Worm (Caenorhabditis elegans) whole organism, L1 larva: ENCODE measurements around the gene Y9C12A.1.

Experiments used
- C34B4.2 ChIP-seq: sonication (generic microtip); optimal IDR thresholded peaks from 2 replicates; lab custom pipeline; 2017; ENCODE audit warnings: mild to moderate bottlenecking, missing genetic modification characterization, missing compliant biosample characterization
- F16B12.6 ChIP-seq: fragments of 150-350 bp; optimal IDR thresholded peaks from 2 replicates; lab custom pipeline; 2014; ENCODE audit warnings: missing biosample characterization, missing genetic modification characterization
- Y116A8C.19 ChIP-seq: sonication (generic microtip); optimal IDR thresholded peaks from 2 replicates; lab custom pipeline; 2016; ENCODE audit warnings: missing compliant biosample characterization, missing genetic modification characterization, borderline replicate concordance
- alr-1 ChIP-seq: fragments of 200-800 bp; sonication (Bioruptor generic); optimal IDR thresholded peaks from 2 replicates; lab custom pipeline; 2018; ENCODE audit warnings: borderline replicate concordance, mild to moderate bottlenecking, missing genetic modification characterization, missing compliant biosample characterization
- ceh-82 ChIP-seq, 3 experiments: fragments of 150-350 bp in 1 of 3; sonication (generic microtip) in 2 of 3; optimal IDR thresholded peaks; 2 replicates each; lab custom pipeline; 2014 to 2017; ENCODE audit warnings: missing biosample characterization in 3 of 3, missing genetic modification characterization in 3 of 3
- ces-1 ChIP-seq: fragments of 150-350 bp; optimal IDR thresholded peaks from 2 replicates; lab custom pipeline; 2014; ENCODE audit warnings: missing biosample characterization, missing genetic modification reagents, missing genetic modification characterization
- dsc-1 ChIP-seq: sonication (generic microtip); optimal IDR thresholded peaks from 2 replicates; lab custom pipeline; 2016; ENCODE audit warnings: mild to moderate bottlenecking, missing genetic modification characterization, missing compliant biosample characterization
- efl-1 ChIP-seq, 4 experiments: fragments of 150-350 bp; optimal IDR thresholded peaks in 3 of 4; peaks in 1 of 4; 1 replicate in 1 of 4; 2 replicates in 3 of 4; lab custom pipeline; 2014; ENCODE audit warnings: missing biosample characterization in 2 of 4, missing genetic modification characterization in 2 of 4, missing genetic modification reagents in 2 of 4
- egl-13 ChIP-seq: sonication (generic microtip); optimal IDR thresholded peaks from 2 replicates; lab custom pipeline; 2016; ENCODE audit warnings: missing genotype, missing genetic modification reagents, missing genetic modification characterization, missing compliant biosample characterization
- elt-2 ChIP-seq: sonication (generic microtip); optimal IDR thresholded peaks from 2 replicates; lab custom pipeline; 2016; ENCODE audit warnings: missing genetic modification characterization, mild to moderate bottlenecking, inconsistent platforms, missing compliant biosample characterization, missing genetic modification reagents
- ets-5 ChIP-seq: fragments of 200-800 bp; sonication (Bioruptor generic); IDR thresholded peaks from 2 replicates; pipeline ENCODE4 v1.3.6; 2022; ENCODE audit warnings: missing genetic modification characterization, missing compliant biosample characterization
- fkh-8 ChIP-seq: sonication (generic microtip); optimal IDR thresholded peaks from 2 replicates; lab custom pipeline; 2016; ENCODE audit warnings: mild to moderate bottlenecking, missing genetic modification characterization, missing compliant biosample characterization
- fos-1 ChIP-seq: fragments of 150-350 bp; optimal IDR thresholded peaks from 2 replicates; lab custom pipeline; 2014; ENCODE audit warnings: missing biosample characterization, missing genetic modification characterization
- hpl-2 ChIP-seq: fragments of 150-350 bp; optimal IDR thresholded peaks from 2 replicates; lab custom pipeline; 2014; ENCODE audit warnings: missing biosample characterization, missing genetic modification reagents, missing genetic modification characterization
- isw-1 ChIP-seq: fragments of 200-800 bp; sonication (Bioruptor generic); IDR thresholded peaks from 2 replicates; pipeline ENCODE4 v1.3.6; 2022; ENCODE audit warnings: missing genetic modification characterization, missing compliant biosample characterization
- jun-1 ChIP-seq: fragments of 150-350 bp; optimal IDR thresholded peaks from 2 replicates; lab custom pipeline; 2014; ENCODE audit warnings: missing biosample characterization, missing genetic modification reagents, missing genetic modification characterization
- lin-13 ChIP-seq: fragments of 150-350 bp; optimal IDR thresholded peaks from 2 replicates; lab custom pipeline; 2014; ENCODE audit warnings: missing biosample characterization, missing genetic modification reagents, missing genetic modification characterization
- lin-35 ChIP-seq, 2 experiments: fragments of 150-350 bp; optimal IDR thresholded peaks; 2 replicates each; lab custom pipeline; 2014; ENCODE audit warnings: missing biosample characterization in 2 of 2, missing genetic modification characterization in 2 of 2, missing genetic modification reagents in 2 of 2
- lin-39 ChIP-seq: fragments of 150-350 bp; optimal IDR thresholded peaks from 2 replicates; lab custom pipeline; 2014; ENCODE audit warnings: missing biosample characterization, missing genetic modification reagents, missing genetic modification characterization
- lir-3 ChIP-seq: sonication (generic microtip); optimal IDR thresholded peaks from 2 replicates; lab custom pipeline; 2016; ENCODE audit warnings: mild to moderate bottlenecking, missing genetic modification characterization, moderate library complexity, missing compliant biosample characterization; ENCODE audit not compliant: poor library complexity
- lsy-2 ChIP-seq, 2 experiments: fragments of 150-350 bp; optimal IDR thresholded peaks; 2 replicates each; lab custom pipeline; 2014; ENCODE audit warnings: missing biosample characterization in 2 of 2, missing genetic modification characterization in 2 of 2
- mdl-1 ChIP-seq, 2 experiments: fragments of 150-350 bp; optimal IDR thresholded peaks; 2 replicates each; lab custom pipeline; 2014 to 2017; ENCODE audit warnings: missing biosample characterization in 2 of 2, missing genetic modification characterization in 2 of 2, inconsistent platforms in 1 of 2
- mef-2 ChIP-seq: fragments of 150-350 bp; optimal IDR thresholded peaks from 2 replicates; lab custom pipeline; 2014; ENCODE audit warnings: missing biosample characterization, missing genetic modification characterization
- nhr-11 ChIP-seq: fragments of 150-350 bp; optimal IDR thresholded peaks from 2 replicates; lab custom pipeline; 2014; ENCODE audit warnings: missing biosample characterization, missing genetic modification characterization
- nhr-12 ChIP-seq: sonication (generic microtip); optimal IDR thresholded peaks from 2 replicates; lab custom pipeline; 2017; ENCODE audit warnings: missing biosample characterization, missing genetic modification characterization
- nhr-19 ChIP-seq: fragments of 200-800 bp; sonication (Bioruptor generic); conservative IDR thresholded peaks from 2 replicates; pipeline ENCODE4 v1.3.6; 2022; ENCODE audit warnings: missing genetic modification characterization, missing compliant biosample characterization
- nhr-237 ChIP-seq: fragments of 150-350 bp; optimal IDR thresholded peaks from 2 replicates; lab custom pipeline; 2014; ENCODE audit warnings: missing biosample characterization, missing genetic modification characterization
- nhr-47 ChIP-seq: sonication (generic microtip); optimal IDR thresholded peaks from 2 replicates; lab custom pipeline; 2016; ENCODE audit warnings: mild to moderate bottlenecking, missing genetic modification characterization, moderate library complexity, missing compliant biosample characterization
- nhr-76 ChIP-seq: sonication (generic microtip); optimal IDR thresholded peaks from 2 replicates; lab custom pipeline; 2017; ENCODE audit warnings: missing biosample characterization, missing genetic modification characterization
- pax-3 ChIP-seq: fragments of 200-800 bp; sonication (Bioruptor generic); optimal IDR thresholded peaks from 2 replicates; lab custom pipeline; 2018; ENCODE audit warnings: mild to moderate bottlenecking, missing genetic modification characterization, moderate library complexity, missing compliant biosample characterization
- pqm-1 ChIP-seq: sonication (generic microtip); optimal IDR thresholded peaks from 3 replicates; lab custom pipeline; 2017; ENCODE audit warnings: missing biosample characterization, missing genetic modification characterization
- swsn-7 ChIP-seq: sonication (generic microtip); optimal IDR thresholded peaks from 2 replicates; lab custom pipeline; 2016; ENCODE audit warnings: missing genetic modification characterization, missing compliant biosample characterization
- tlp-1 ChIP-seq: fragments of 150-350 bp; optimal IDR thresholded peaks from 2 replicates; lab custom pipeline; 2014; ENCODE audit warnings: missing biosample characterization, missing genetic modification characterization
- unc-130 ChIP-seq: fragments of 150-350 bp; optimal IDR thresholded peaks from 2 replicates; lab custom pipeline; 2017; ENCODE audit warnings: missing biosample characterization, missing genetic modification characterization, inconsistent platforms
- zag-1 ChIP-seq: fragments of 150-350 bp; optimal IDR thresholded peaks from 2 replicates; lab custom pipeline; 2014; ENCODE audit warnings: missing biosample characterization, missing genetic modification characterization
- ztf-11 ChIP-seq, 2 experiments: sonication (generic microtip); optimal IDR thresholded peaks; 2 replicates each; lab custom pipeline; 2016 to 2017; ENCODE audit warnings: missing genetic modification characterization in 2 of 2, missing biosample characterization in 1 of 2, missing compliant biosample characterization in 1 of 2

The Y9C12A.1 gene

ce11 chrX:661727-662330, 20.8 kb downstream of the Y9C12A.1 start, which contains the start of gene rund-1 (continued):
- TF ChIP-seq nhr-11 (tag; lab: Kevin White, UChicago) = no peak
- TF ChIP-seq tlp-1 = no peak
- TF ChIP-seq, all 84 proteins: peak for 28

- TF ChIP-seq C34B4.2 (tag; lab: Kevin White, UChicago) (no peak), nhr-237 (tag; lab: Kevin White, UChicago) (no peak), hpl-2 (GFP tag; lab: Kevin White, UChicago) (no peak), mdl-1 (tag; optimal IDR thresholded peaks at IDR 0.05; lab: Kevin White, UChicago) (no peak), zag-1 (tag; lab: Kevin White, UChicago) (no peak), nhr-47 (tag; lab: Kevin White, UChicago) (no peak), F16B12.6 (tag; lab: Kevin White, UChicago) (no peak), fkh-8 (tag; lab: Kevin White, UChicago) (no peak), lir-3 (no peak), unc-130 (tag; lab: Kevin White, UChicago) (no peak), fos-1 (tag; lab: Kevin White, UChicago) (no peak), lin-13 (GFP tag; lab: Kevin White, UChicago) (no peak), Y116A8C.19 (tag; lab: Kevin White, UChicago) (no peak), tlp-1 (no peak), jun-1 (tag; lab: Kevin White, UChicago) (no peak), lin-39 (tag; lab: Kevin White, UChicago) (no peak), isw-1 (GFP tag; lab: Robert Waterston, UW) (no peak), pqm-1 (no peak), lsy-2 (tag; optimal IDR thresholded peaks at IDR 0.05; lab: Kevin White, UChicago) (no peak), swsn-7 (tag; lab: Kevin White, UChicago) (no peak)
Measured at ce11 chrX:655884-656283, 26.7 kb downstream of the Y9C12A.1 start, which contains the start of gene lpr-7. Gene lpr-7, plus strand, starts transcription at chrX:656184.

ce11 chrX:654804-655203, 27.8 kb downstream of the Y9C12A.1 start, which contains the start of gene ifc-2:
Gene ifc-2, minus strand, starts transcription at chrX:654904.
- no peak for TF ChIP-seq nhr-12
- TF ChIP-seq ceh-82 (tag; optimal IDR thresholded peaks at IDR 0.05; lab: Kevin White, UChicago) = no peak
- TF ChIP-seq nhr-76 = no peak
- TF ChIP-seq nhr-19 (GFP tag; lab: Robert Waterston, UW) = no peak
- TF ChIP-seq egl-13 (tag; lab: Kevin White, UChicago) = no peak
- TF ChIP-seq mef-2 (tag; lab: Kevin White, UChicago) = no peak
- TF ChIP-seq alr-1 (tag; lab: Kevin White, UChicago) = no peak
- no peak for TF ChIP-seq ztf-11 (tag; optimal IDR thresholded peaks at IDR 0.05; lab: Kevin White, UChicago)
- no peak for TF ChIP-seq nhr-237 (tag; lab: Kevin White, UChicago)
- no peak for TF ChIP-seq ces-1 (GFP tag; lab: Kevin White, UChicago)

ce11 chrX:651616-652015, 31.0 kb downstream of the Y9C12A.1 start:
- TF ChIP-seq pax-3 (tag; lab: Kevin White, UChicago) (no peak), dsc-1 (tag; lab: Kevin White, UChicago) (no peak), elt-2 (tag; lab: Kevin White, UChicago) (peak; percentile 42), lin-35 (GFP tag; optimal IDR thresholded peaks at IDR 0.05; lab: Kevin White, UChicago) (peak in 1 of 2 experiments; percentile 24), unc-130 (tag; lab: Kevin White, UChicago) (no peak), ets-5 (GFP tag; lab: Robert Waterston, UW) (no peak), efl-1 (optimal IDR thresholded peaks at IDR 0.05; lab: Kevin White, UChicago) (no peak), efl-1 (GFP tag; optimal IDR thresholded peaks at IDR 0.05 in 1 of 2; lab: Kevin White, UChicago) (peak in 1 of 2 experiments; percentile 79)
